Worm (Caenorhabditis elegans) whole organism, early embryonic: ENCODE measurements around the gene T22B2.2.

Experiments
- ceh-13 ChIP-seq: fragments of 200-800 bp; sonication (Bioruptor generic); optimal IDR thresholded peaks from 2 replicates; lab custom pipeline; 2018; ENCODE audit warnings: mild to moderate bottlenecking, missing genetic modification characterization, missing compliant biosample characterization
- flt-1 ChIP-seq: fragments of 200-800 bp; sonication (Bioruptor generic); IDR thresholded peaks from 2 replicates; pipeline ENCODE4 v1.3.6; 2022; ENCODE audit warnings: missing genetic modification characterization, missing compliant biosample characterization
- pes-1 ChIP-seq: fragments of 200-800 bp; sonication (Bioruptor generic); IDR thresholded peaks from 2 replicates; pipeline ENCODE4 v1.3.6; 2022; ENCODE audit warnings: missing genetic modification reagents, missing genetic modification characterization, missing compliant biosample characterization
- scrt-1 ChIP-seq: fragments of 200-800 bp; sonication (Bioruptor generic); IDR thresholded peaks from 2 replicates; pipeline ENCODE4 v1.3.6; 2022; ENCODE audit warnings: missing genetic modification characterization, missing compliant biosample characterization
- tra-4 ChIP-seq: sonication (generic microtip); optimal IDR thresholded peaks from 2 replicates; lab custom pipeline; 2017; ENCODE audit warnings: missing genetic modification characterization, missing compliant biosample characterization

ce11 chrX:3920747-3921146 lies 546 bp downstream of the T22B2.2 start:
- no peak for TF ChIP-seq scrt-1
- TF ChIP-seq pes-1 = no peak
- no peak for TF ChIP-seq tra-4
- no peak for TF ChIP-seq flt-1
- no peak for TF ChIP-seq ceh-13
